Fruit fly (Drosophila melanogaster): Measurements from ENCODE around the gene nau.

nau gene

dm6 chr3R:23718297-23718941 is at the start of gene nau:
nau (minus strand) TSS chr3R:23718357.
- TF ChIP-seq noc (tag; optimal IDR thresholded peaks at IDR 0.05): no peak

dm6 chr3R:23767417-23767853 is 49.3 kb upstream of the nau start, which contains the start of the genes CG10214 and CG10375:
CG10214 (minus strand) TSS chr3R:23767488.
CG10375 (plus strand) TSS chr3R:23767712.
- TF ChIP-seq noc (tag; optimal IDR thresholded peaks at IDR 0.05): peak; percentile 69

dm6 chr3R:23763622-23764273 is 45.6 kb upstream of the nau start, which contains the start of gene Lsd-1:
Lsd-1 (plus strand) TSS chr3R:23763857.
- TF ChIP-seq noc (tag; optimal IDR thresholded peaks at IDR 0.05): peak; percentile 31

dm6 chr3R:23763015-23763414 is 44.9 kb upstream of the nau start, which contains the start of gene udt:
udt (minus strand) TSS chr3R:23763263.
- TF ChIP-seq noc (tag; optimal IDR thresholded peaks at IDR 0.05): no peak

dm6 chr3R:23760219-23761018 is 42.3 kb upstream of the nau start, which contains the start of gene SdhD:
SdhD (minus strand) TSS chr3R:23760600.
- peak; percentile 7 for TF ChIP-seq noc (tag; optimal IDR thresholded peaks at IDR 0.05)

- TF ChIP-seq noc (tag; optimal IDR thresholded peaks at IDR 0.05): peak; percentile 99
Measured at dm6 chr3R:23757912-23758607, 39.9 kb upstream of the nau start, which contains the start of the genes PTPMT1 and Hrd3. PTPMT1 (plus strand) TSS chr3R:23758339. Hrd3 (minus strand) TSS chr3R:23758557.

- TF ChIP-seq noc (tag; optimal IDR thresholded peaks at IDR 0.05): peak; percentile 64
Measured at dm6 chr3R:23752728-23753127, 34.6 kb upstream of the nau start, which contains the start of the genes RanBP3 and Rpt5. RanBP3 (minus strand) TSS chr3R:23752834. Rpt5 (plus strand) TSS chr3R:23752876.

dm6 chr3R:23747446-23747845 is 29.3 kb upstream of the nau start:
- TF ChIP-seq noc (tag; optimal IDR thresholded peaks at IDR 0.05): no peak

- no peak for TF ChIP-seq noc (tag; optimal IDR thresholded peaks at IDR 0.05)
Measured at dm6 chr3R:23740968-23741367, 22.8 kb upstream of the nau start.

dm6 chr3R:23737676-23738574 is 19.8 kb upstream of the nau start:
- TF ChIP-seq noc (tag; optimal IDR thresholded peaks at IDR 0.05): no peak

- no peak for TF ChIP-seq noc (tag; optimal IDR thresholded peaks at IDR 0.05)
Measured at dm6 chr3R:23736365-23736764, 18.2 kb upstream of the nau start.

dm6 chr3R:23735648-23736047 is 17.5 kb upstream of the nau start:
- TF ChIP-seq noc (tag; optimal IDR thresholded peaks at IDR 0.05): no peak

- no peak for TF ChIP-seq noc (tag; optimal IDR thresholded peaks at IDR 0.05)
Measured at dm6 chr3R:23734573-23735404, 16.6 kb upstream of the nau start.

All from whole organism, larva.